Fruit fly (Drosophila melanogaster): ENCODE results near the gene CG42512.

dm6 chrX:16655724-16656235 lies 4.6 kb downstream of the CG42512 start:
- no peak for TF ChIP-seq usp (GFP tag; optimal IDR thresholded peaks at IDR 0.05)
- no peak for TF ChIP-seq CG8478 (optimal IDR thresholded peaks at IDR 0.05)
- no peak for TF ChIP-seq pan (optimal IDR thresholded peaks at IDR 0.05)
- no peak for TF ChIP-seq Dll (optimal IDR thresholded peaks at IDR 0.05)

All from whole organism.